Worm (Caenorhabditis elegans): ENCODE results near the gene T10C6.7.
"Not testable (repeated sequence)": the region's sequence is repeated elsewhere in the genome, so short reads cannot be mapped to it uniquely, and the experiment has no call there.

- not testable (repeated sequence) for TF ChIP-seq ama-1 (optimal IDR thresholded peaks at IDR 0.05); pqm-1 (tag; optimal IDR thresholded peaks at IDR 0.05); pha-4 (tag; optimal IDR thresholded peaks at IDR 0.05); pag-3 (tag; optimal IDR thresholded peaks at IDR 0.05; ENCODE audit: borderline replicate concordance)
These were observed 8.8 kb upstream of the T10C6.7 start, which contains the start of the genes his-4 and his-3 for ce11 chrV:16040140-16040827.

All from whole organism, late embryonic.